Worm (Caenorhabditis elegans) whole organism, L3 larva: Measurements from ENCODE around the gene sox-4.

ENCODE experiments used
- egl-5 ChIP-seq: fragments of 150-350 bp; optimal IDR thresholded peaks from 2 replicates; lab custom pipeline; 2017; ENCODE audit warnings: missing biosample characterization, missing genetic modification reagents, missing genetic modification characterization, inconsistent platforms
- elt-1 ChIP-seq: fragments of 150-350 bp; optimal IDR thresholded peaks from 2 replicates; lab custom pipeline; 2014; ENCODE audit warnings: missing biosample characterization, missing genetic modification characterization
- fos-1 ChIP-seq: fragments of 150-350 bp; optimal IDR thresholded peaks from 2 replicates; lab custom pipeline; 2014; ENCODE audit warnings: missing biosample characterization, missing genetic modification characterization
- hmg-11 ChIP-seq: sonication (generic microtip); optimal IDR thresholded peaks from 2 replicates; lab custom pipeline; 2016; ENCODE audit warnings: missing genetic modification characterization, missing compliant biosample characterization
- mdl-1 ChIP-seq: fragments of 150-350 bp; optimal IDR thresholded peaks from 2 replicates; lab custom pipeline; 2014; ENCODE audit warnings: missing biosample characterization, missing genetic modification characterization
- nhr-23 ChIP-seq: fragments of 150-350 bp; optimal IDR thresholded peaks from 2 replicates; lab custom pipeline; 2014; ENCODE audit warnings: missing biosample characterization, missing genetic modification reagents, missing genetic modification characterization
- sea-2 ChIP-seq: fragments of 150-350 bp; sonication (generic microtip); optimal IDR thresholded peaks from 4 replicates; lab custom pipeline; 2014; ENCODE audit warnings: missing biosample characterization, missing genetic modification reagents, missing genetic modification characterization
- snpc-4 ChIP-seq: fragments of 150-350 bp; optimal IDR thresholded peaks from 2 replicates; lab custom pipeline; 2014; ENCODE audit warnings: missing biosample characterization, missing genetic modification characterization
- unc-62 ChIP-seq: fragments of 150-350 bp; sonication (generic microtip); optimal IDR thresholded peaks from 4 replicates; lab custom pipeline; 2014; ENCODE audit warnings: missing biosample characterization, missing genetic modification reagents, missing genetic modification characterization

- TF ChIP-seq unc-62 (GFP tag; lab: Kevin White, UChicago) (no peak), sea-2 (no peak), elt-1 (tag; lab: Kevin White, UChicago) (no peak), snpc-4 (no peak), hmg-11 (tag; lab: Kevin White, UChicago) (no peak), fos-1 (tag; lab: Kevin White, UChicago) (no peak), egl-5 (tag; lab: Kevin White, UChicago) (no peak), mdl-1 (tag; lab: Kevin White, UChicago) (no peak), nhr-23 (tag; lab: Kevin White, UChicago) (peak; percentile 39)
Measured at ce11 chrX:3495776-3496175, 13.0 kb downstream of the sox-4 start, which contains the start of gene glt-1.
